Fruit fly (Drosophila melanogaster): ENCODE data around the gene emb.
A peak's percentile ranks its signal among the peaks of the same experiment; 100 is the strongest.

emb gene

DNA sequence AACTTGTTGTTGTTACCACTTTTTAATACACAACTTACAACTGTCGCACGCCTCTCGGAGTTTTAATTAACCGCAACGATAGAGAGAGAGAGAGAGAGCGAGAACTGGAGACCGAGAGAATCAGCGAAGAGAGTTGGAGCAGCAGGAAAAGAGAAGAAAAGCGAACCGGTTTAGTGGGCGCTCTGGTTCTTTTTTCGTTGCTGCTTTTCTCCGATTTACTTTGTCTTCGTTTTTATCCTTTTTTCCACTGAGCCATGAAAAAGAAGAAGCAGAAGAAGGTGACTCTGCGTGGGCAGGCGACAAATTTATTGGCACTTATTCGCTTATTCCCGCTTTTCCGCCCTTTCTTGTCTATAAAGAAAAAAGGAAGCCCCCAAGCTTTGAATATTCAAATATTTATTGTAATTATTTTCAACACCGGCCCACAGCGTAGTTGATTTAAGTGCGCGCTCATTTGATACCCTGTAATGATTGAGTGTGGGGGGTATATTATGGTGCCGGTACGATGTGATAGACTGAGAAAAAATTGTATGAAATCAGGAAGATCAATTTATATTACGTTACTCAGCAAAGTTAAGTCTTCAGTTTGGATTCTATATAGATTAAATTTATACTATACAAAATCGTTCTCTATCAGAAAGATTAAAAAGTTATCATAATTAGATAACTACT is 17.0 kb downstream of the emb start (continued):
- TF ChIP-seq CG9932 (GFP tag; IDR thresholded peaks at IDR 0.05) = peak; percentile 6; the same call in 1 of the 2 replicates
- TF ChIP-seq usp (GFP tag; optimal IDR thresholded peaks at IDR 0.05) = no peak
- no peak for TF ChIP-seq Kr (GFP tag; optimal IDR thresholded peaks at IDR 0.05)
- TF ChIP-seq Oli (tag; optimal IDR thresholded peaks at IDR 0.05) = peak; percentile 17
- TF ChIP-seq hbn (GFP tag; IDR thresholded peaks at IDR 0.05; ENCODE audit: partially characterized antibody) = no peak
- TF ChIP-seq Sox102F (GFP tag; optimal IDR thresholded peaks at IDR 0.05) = peak; percentile 13
- TF ChIP-seq az2 (GFP tag; optimal IDR thresholded peaks at IDR 0.05) = peak; percentile 5
- TF ChIP-seq CG15269 (tag; optimal IDR thresholded peaks at IDR 0.05) = peak; percentile 8
- no peak for TF ChIP-seq Nf-YB (GFP tag; optimal IDR thresholded peaks at IDR 0.05)
- peak; percentile 16 for TF ChIP-seq CoRest (tag; optimal IDR thresholded peaks at IDR 0.05)

DNA sequence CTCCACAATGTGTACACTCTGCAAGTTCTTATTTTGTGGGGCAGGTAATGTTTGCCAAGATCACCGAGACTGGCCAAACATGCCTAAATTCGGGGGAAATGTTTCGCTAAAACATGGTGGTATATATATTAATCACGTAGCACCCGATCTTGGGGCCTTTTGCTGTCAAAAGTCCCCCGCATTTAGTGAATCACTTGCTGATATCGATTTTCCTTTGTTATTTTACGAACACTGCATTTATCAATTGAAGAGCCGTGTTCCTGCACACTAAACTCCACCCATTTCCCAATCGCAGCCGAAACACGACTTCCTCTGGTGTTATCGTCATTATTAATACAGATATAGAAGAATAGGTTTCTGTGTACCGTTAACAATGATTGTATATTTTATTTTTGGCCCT is 18.3 kb downstream of the emb start:
- peak; percentile 58 for TF ChIP-seq kni (GFP tag; optimal IDR thresholded peaks at IDR 0.05)
- no peak for TF ChIP-seq pzg (GFP tag; optimal IDR thresholded peaks at IDR 0.05)
- no peak for TF ChIP-seq CG11695 (GFP tag; IDR thresholded peaks at IDR 0.05)
- TF ChIP-seq CG34376 (GFP tag; optimal IDR thresholded peaks at IDR 0.05) = no peak
- TF ChIP-seq sens (GFP tag) = peak; percentile 44
- no peak for TF ChIP-seq GATAe (GFP tag; conservative IDR thresholded peaks at IDR 0.05)
- no peak for TF ChIP-seq row (GFP tag; IDR thresholded peaks at IDR 0.05)

DNA sequence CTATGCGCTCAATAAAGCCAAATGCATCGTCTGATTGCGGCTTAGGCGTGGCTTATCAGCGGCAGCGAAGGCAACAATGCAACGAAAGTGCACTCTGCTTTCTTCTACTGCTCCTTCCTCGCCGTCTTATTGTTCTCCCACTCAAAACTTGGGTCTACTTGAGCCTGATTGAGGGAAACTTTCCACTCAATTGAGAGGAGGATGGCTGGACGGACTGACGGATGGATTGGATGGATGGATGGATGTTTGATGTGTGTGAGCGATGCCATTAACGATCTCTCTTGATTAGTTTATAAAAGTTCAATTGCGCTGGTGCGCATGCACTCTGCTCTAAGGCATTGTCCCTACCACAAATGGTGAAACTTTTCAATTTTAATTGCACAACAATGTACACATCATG is 19.7 kb downstream of the emb start:
- TF ChIP-seq CG12942 (GFP tag; optimal IDR thresholded peaks at IDR 0.05) (no peak), CG16779 (GFP tag; IDR thresholded peaks at IDR 0.05) (no peak), ro (GFP tag; IDR thresholded peaks at IDR 0.05) (no peak), jumu (GFP tag; optimal IDR thresholded peaks at IDR 0.05) (no peak), z (GFP tag; IDR thresholded peaks at IDR 0.05) (peak; percentile 79), CG7963 (GFP tag; IDR thresholded peaks at IDR 0.05; ENCODE audit: partially characterized antibody) (no peak), CG8281 (tag; optimal IDR thresholded peaks at IDR 0.05) (peak; percentile 98), Med (GFP tag) (peak; percentile 27), Ets65A (GFP tag) (peak; percentile 3), fru (optimal IDR thresholded peaks at IDR 0.05) (no peak)

DNA sequence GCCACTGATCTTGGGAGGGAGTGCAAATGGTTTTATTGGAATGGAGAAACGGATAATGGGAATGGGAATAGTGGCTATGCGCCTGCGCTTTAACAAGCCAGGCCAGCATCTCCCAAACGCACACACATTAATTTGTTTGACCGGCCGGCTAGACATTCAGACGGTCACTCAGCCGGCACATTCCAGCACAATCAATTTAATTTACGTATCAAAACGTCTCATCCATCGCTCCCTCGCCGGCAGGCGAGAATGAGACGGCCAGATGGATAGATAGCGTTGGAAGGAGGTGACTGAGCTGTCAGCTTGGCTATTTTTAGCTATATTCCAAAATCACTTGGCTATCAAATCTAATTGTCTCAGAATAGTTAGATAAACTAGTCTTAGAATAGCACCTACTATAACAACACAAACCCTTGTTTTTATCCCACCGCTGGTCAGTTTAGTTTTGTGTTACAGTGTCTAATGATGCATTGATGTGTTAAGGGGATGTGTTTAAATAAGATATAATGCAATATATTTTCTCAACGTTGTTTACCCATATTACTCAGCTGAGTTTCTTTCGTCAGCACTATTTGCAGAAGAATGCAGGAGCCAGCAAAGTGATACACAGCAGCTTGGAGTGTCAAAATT is 20.2 kb downstream of the emb start:
- TF ChIP-seq PHDP (tag; optimal IDR thresholded peaks at IDR 0.05) = peak; percentile 26
- TF ChIP-seq dm (GFP tag; optimal IDR thresholded peaks at IDR 0.05) = no peak
- TF ChIP-seq Med (GFP tag) = peak; percentile 44
- no peak for TF ChIP-seq Myb (GFP tag; optimal IDR thresholded peaks at IDR 0.05)
- no peak for TF ChIP-seq Awh (GFP tag; IDR thresholded peaks at IDR 0.05)
- TF ChIP-seq run (tag; optimal IDR thresholded peaks at IDR 0.05) = no peak
- peak; percentile 31 for TF ChIP-seq dmrt11E (tag; optimal IDR thresholded peaks at IDR 0.05)
- peak; percentile 84 for TF ChIP-seq sens (GFP tag)
- TF ChIP-seq CG1529 (GFP tag; optimal IDR thresholded peaks at IDR 0.05) = peak; percentile 27
- peak; percentile 2 for TF ChIP-seq stwl (tag; optimal IDR thresholded peaks at IDR 0.05)
- peak; percentile 23 for TF ChIP-seq Blimp-1 (GFP tag; optimal IDR thresholded peaks at IDR 0.05)
- TF ChIP-seq CG1603 (tag; optimal IDR thresholded peaks at IDR 0.05) = peak; percentile 34
- TF ChIP-seq Ravus (GFP tag; IDR thresholded peaks at IDR 0.05) = no peak
- TF ChIP-seq CG12219 (GFP tag; optimal IDR thresholded peaks at IDR 0.05) = no peak
- peak; percentile 42 for TF ChIP-seq CG18262 (tag; optimal IDR thresholded peaks at IDR 0.05)
- TF ChIP-seq CG12071 (GFP tag; optimal IDR thresholded peaks at IDR 0.05) = no peak
- no peak for TF ChIP-seq CG10321 (GFP tag; IDR thresholded peaks at IDR 0.05)
- peak; percentile 15 for TF ChIP-seq CG9727 (GFP tag; optimal IDR thresholded peaks at IDR 0.05)
- TF ChIP-seq Sry-δ (GFP tag; optimal IDR thresholded peaks at IDR 0.05) = no peak
- TF ChIP-seq CG34376 (GFP tag; optimal IDR thresholded peaks at IDR 0.05) = no peak
- no peak for TF ChIP-seq CG1832 (GFP tag; optimal IDR thresholded peaks at IDR 0.05)
- TF ChIP-seq gem (tag; optimal IDR thresholded peaks at IDR 0.05) = peak; percentile 36
